Fruit fly (Drosophila melanogaster): Measurements from ENCODE around the gene CG3842.

Gene CG3842

DNA sequence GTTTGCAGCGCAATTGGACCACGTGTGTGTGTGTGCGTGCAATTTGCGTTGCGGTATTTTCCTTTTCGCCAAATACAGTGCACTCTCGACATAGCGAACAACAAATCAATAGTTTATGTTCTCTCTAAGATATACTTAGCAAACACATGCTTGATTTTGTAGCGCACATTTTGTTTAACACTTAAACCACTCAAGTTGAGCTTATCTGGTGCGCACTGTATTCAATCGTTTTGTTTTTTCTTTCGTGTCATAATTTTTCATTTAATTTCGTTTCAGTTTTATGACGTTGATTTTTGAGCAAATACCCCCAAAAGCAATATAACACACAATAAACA is 28.8 kb downstream of the CG3842 start (continued):
- TF ChIP-seq Camta (GFP tag; optimal IDR thresholded peaks at IDR 0.05): peak; percentile 82
- TF ChIP-seq sisA (GFP tag; IDR thresholded peaks at IDR 0.05): peak; percentile 88
- peak; percentile 79 for TF ChIP-seq pb (GFP tag; optimal IDR thresholded peaks at IDR 0.05)
- TF ChIP-seq Poxn (GFP tag; IDR thresholded peaks at IDR 0.05): peak; percentile 74
- TF ChIP-seq CG4617 (GFP tag; optimal IDR thresholded peaks at IDR 0.05; ENCODE audit: borderline replicate concordance): peak; percentile 24
- TF ChIP-seq CG18599 (GFP tag; optimal IDR thresholded peaks at IDR 0.05): peak; percentile 92
- TF ChIP-seq Myb (GFP tag; optimal IDR thresholded peaks at IDR 0.05): peak; percentile 66
- TF ChIP-seq phol (tag; optimal IDR thresholded peaks at IDR 0.05): peak; percentile 69
- TF ChIP-seq CG13775 (GFP tag; optimal IDR thresholded peaks at IDR 0.05): peak; percentile 75
- TF ChIP-seq Tbp (GFP tag; optimal IDR thresholded peaks at IDR 0.05): no peak
- peak; percentile 92 for TF ChIP-seq NfI (GFP tag; optimal IDR thresholded peaks at IDR 0.05)
- peak; percentile 77 for TF ChIP-seq CG2712 (tag; optimal IDR thresholded peaks at IDR 0.05)
- TF ChIP-seq CG12071 (GFP tag; optimal IDR thresholded peaks at IDR 0.05): peak; percentile 87
- TF ChIP-seq Dfd (GFP tag; optimal IDR thresholded peaks at IDR 0.05): no peak
- peak; percentile 91 for TF ChIP-seq mirr (GFP tag; optimal IDR thresholded peaks at IDR 0.05)
- TF ChIP-seq CG2889 (GFP tag; IDR thresholded peaks at IDR 0.05): peak; percentile 88
- peak; percentile 21 for TF ChIP-seq CG3407 (GFP tag; optimal IDR thresholded peaks at IDR 0.05)
- TF ChIP-seq seq (GFP tag; IDR thresholded peaks at IDR 0.05): peak; percentile 85
- TF ChIP-seq Sox102F (GFP tag; optimal IDR thresholded peaks at IDR 0.05): peak; percentile 88
- peak; percentile 70 for TF ChIP-seq ssp (GFP tag; IDR thresholded peaks at IDR 0.05)
- TF ChIP-seq nerfin-2 (GFP tag; IDR thresholded peaks at IDR 0.05; ENCODE audit: partially characterized antibody): no peak
- peak; percentile 85 for TF ChIP-seq CG32772 (GFP tag; IDR thresholded peaks at IDR 0.05)
- TF ChIP-seq CG6813 (GFP tag; optimal IDR thresholded peaks at IDR 0.05): peak; percentile 74
- TF ChIP-seq CG10979 (tag; optimal IDR thresholded peaks at IDR 0.05): peak; percentile 56
- TF ChIP-seq CG13123 (GFP tag; optimal IDR thresholded peaks at IDR 0.05): peak; percentile 64
- peak; percentile 91 for TF ChIP-seq wdn (GFP tag; IDR thresholded peaks at IDR 0.05)
- no peak for TF ChIP-seq sim (GFP tag; IDR thresholded peaks at IDR 0.05)
- peak; percentile 80 for TF ChIP-seq CG11085 (GFP tag; IDR thresholded peaks at IDR 0.05)
- no peak for TF ChIP-seq ftz-f1 (GFP tag; optimal IDR thresholded peaks at IDR 0.05)
- peak; percentile 81 for TF ChIP-seq HHEX (GFP tag; optimal IDR thresholded peaks at IDR 0.05)
- peak; percentile 85 for TF ChIP-seq CG14050 (GFP tag; IDR thresholded peaks at IDR 0.05)
- peak; percentile 83 for TF ChIP-seq B-H1 (GFP tag; IDR thresholded peaks at IDR 0.05)
- TF ChIP-seq CG1602 (GFP tag; optimal IDR thresholded peaks at IDR 0.05): peak; percentile 65
- peak; percentile 92 for TF ChIP-seq CG10366 (GFP tag; IDR thresholded peaks at IDR 0.05)
- TF ChIP-seq wek (GFP tag; optimal IDR thresholded peaks at IDR 0.05): peak; percentile 51
- TF ChIP-seq CG2678 (tag; optimal IDR thresholded peaks at IDR 0.05): peak; percentile 90
- TF ChIP-seq knrl (GFP tag; IDR thresholded peaks at IDR 0.05; ENCODE audit: partially characterized antibody): no peak
- no peak for TF ChIP-seq Elba2 (GFP tag; optimal IDR thresholded peaks at IDR 0.05)
- peak; percentile 77 for TF ChIP-seq BtbVII (GFP tag; optimal IDR thresholded peaks at IDR 0.05)
- TF ChIP-seq z (GFP tag; IDR thresholded peaks at IDR 0.05): 0 out of 3 replicates have a peak, but pooled peaks have one; percentile 35
- TF ChIP-seq D19B (GFP tag; optimal IDR thresholded peaks at IDR 0.05): peak; percentile 67
- TF ChIP-seq eve (GFP tag; optimal IDR thresholded peaks at IDR 0.05): no peak
- peak; percentile 80 for TF ChIP-seq CG9215 (GFP tag; IDR thresholded peaks at IDR 0.05)
- TF ChIP-seq CG12744 (GFP tag; optimal IDR thresholded peaks at IDR 0.05): peak; percentile 74
- peak; percentile 75 for TF ChIP-seq dm (GFP tag; optimal IDR thresholded peaks at IDR 0.05)
- peak; percentile 54 for TF ChIP-seq ewg (GFP tag; optimal IDR thresholded peaks at IDR 0.05)
- no peak for TF ChIP-seq sc (optimal IDR thresholded peaks at IDR 0.05)
- TF ChIP-seq sc (GFP tag; optimal IDR thresholded peaks at IDR 0.05): peak; percentile 42
- TF ChIP-seq br (optimal IDR thresholded peaks at IDR 0.05): no peak
- TF ChIP-seq slou (GFP tag; optimal IDR thresholded peaks at IDR 0.05): peak; percentile 75
- TF ChIP-seq danr (GFP tag; IDR thresholded peaks at IDR 0.05): peak; percentile 77
- TF ChIP-seq Oli (tag; optimal IDR thresholded peaks at IDR 0.05): peak; percentile 82

Data from whole organism, embryonic.